Worm (Caenorhabditis elegans) whole organism, mixed stage, embryonic: ENCODE data around the gene pks-1.

ENCODE experiments used
- M03D4.4 ChIP-seq: sonication (generic microtip); optimal IDR thresholded peaks from 2 replicates; lab custom pipeline; 2017; ENCODE audit warnings: mild to moderate bottlenecking, missing genetic modification characterization, missing compliant biosample characterization
- blmp-1 ChIP-seq: fragments of 150-350 bp; optimal IDR thresholded peaks from 2 replicates; lab custom pipeline; 2014; ENCODE audit warnings: missing biosample characterization, missing genetic modification characterization
- ceh-39 ChIP-seq: fragments of 150-350 bp; optimal IDR thresholded peaks from 2 replicates; lab custom pipeline; 2014; ENCODE audit warnings: missing biosample characterization, missing genetic modification characterization
- ceh-43 ChIP-seq: fragments of 200-800 bp; sonication (Bioruptor generic); optimal IDR thresholded peaks from 2 replicates; lab custom pipeline; 2018; ENCODE audit warnings: mild to moderate bottlenecking, missing genetic modification characterization, moderate library complexity, missing compliant biosample characterization
- ceh-83 ChIP-seq: fragments of 200-800 bp; sonication (Bioruptor generic); optimal IDR thresholded peaks from 2 replicates; lab custom pipeline; 2018; ENCODE audit warnings: mild to moderate bottlenecking, missing genetic modification characterization, missing compliant biosample characterization
- ces-1 ChIP-seq: fragments of 150-350 bp; optimal IDR thresholded peaks from 2 replicates; lab custom pipeline; 2014; ENCODE audit warnings: missing biosample characterization, missing genetic modification reagents, missing genetic modification characterization
- elt-1 ChIP-seq: sonication (generic microtip); optimal IDR thresholded peaks from 2 replicates; lab custom pipeline; 2017; ENCODE audit warnings: missing genetic modification characterization, mild to moderate bottlenecking, missing compliant biosample characterization, antibody characterized with exemption, moderate library complexity, borderline replicate concordance; ENCODE audit not compliant: insufficient read depth
- flh-1 ChIP-seq: fragments of 200-800 bp; sonication (Bioruptor generic); optimal IDR thresholded peaks from 2 replicates; lab custom pipeline; 2018; ENCODE audit warnings: mild to moderate bottlenecking, missing genetic modification characterization, moderate library complexity, missing compliant biosample characterization
- ham-2 ChIP-seq: fragments of 200-800 bp; sonication (Bioruptor generic); optimal IDR thresholded peaks from 2 replicates; lab custom pipeline; 2018; ENCODE audit warnings: mild to moderate bottlenecking, missing genetic modification characterization, missing compliant biosample characterization
- hlh-1 ChIP-seq: fragments of 150-350 bp; optimal IDR thresholded peaks from 2 replicates; lab custom pipeline; 2014; ENCODE audit warnings: missing biosample characterization, missing genetic modification reagents, missing genetic modification characterization
- lin-13 ChIP-seq: fragments of 150-350 bp; optimal IDR thresholded peaks from 2 replicates; lab custom pipeline; 2014; ENCODE audit warnings: missing biosample characterization, missing genetic modification characterization
- lsy-2 ChIP-seq: fragments of 150-350 bp; optimal IDR thresholded peaks from 2 replicates; lab custom pipeline; 2014; ENCODE audit warnings: missing biosample characterization, missing genetic modification characterization
- nhr-12 ChIP-seq: fragments of 150-350 bp; optimal IDR thresholded peaks from 2 replicates; lab custom pipeline; 2014; ENCODE audit warnings: missing biosample characterization, missing genetic modification characterization
- nhr-2 ChIP-seq: fragments of 150-350 bp; optimal IDR thresholded peaks from 2 replicates; lab custom pipeline; 2014; ENCODE audit warnings: missing biosample characterization, missing genetic modification characterization
- nhr-28 ChIP-seq: fragments of 150-350 bp; optimal IDR thresholded peaks from 2 replicates; lab custom pipeline; 2014; ENCODE audit warnings: missing biosample characterization, missing genetic modification characterization
- nhr-76 ChIP-seq: sonication (generic microtip); optimal IDR thresholded peaks from 2 replicates; lab custom pipeline; 2017; ENCODE audit warnings: missing biosample characterization, missing genetic modification characterization
- snpc-4 ChIP-seq: fragments of 150-350 bp; optimal IDR thresholded peaks from 2 replicates; lab custom pipeline; 2014; ENCODE audit warnings: missing biosample characterization, missing genetic modification characterization
- sptf-1 ChIP-seq: sonication (generic microtip); optimal IDR thresholded peaks from 2 replicates; lab custom pipeline; 2017; ENCODE audit warnings: mild to moderate bottlenecking, missing genetic modification characterization, moderate library complexity, missing compliant biosample characterization

Gene pks-1

ce11 chrX:5485284-5485927 lies 71.8 kb downstream of the pks-1 start:
- no peak for TF ChIP-seq M03D4.4 (tag; lab: Kevin White, UChicago)
- peak; percentile 54 for TF ChIP-seq ceh-83 (GFP tag; lab: Kevin White, UChicago)
- TF ChIP-seq, all 35 proteins: peak for 1

ce11 chrX:5485931-5486537 lies 72.4 kb downstream of the pks-1 start, which contains the start of gene C25F6.1:
Gene C25F6.1, plus strand, starts transcription at chrX:5486487.
- TF ChIP-seq ces-1 (GFP tag; lab: Kevin White, UChicago) (peak; percentile 21), nhr-12 (tag; lab: Kevin White, UChicago) (no peak), ham-2 (no peak), hlh-1 (tag; lab: Kevin White, UChicago) (no peak), nhr-28 (tag; lab: Kevin White, UChicago) (no peak)
- TF ChIP-seq, all 35 proteins: peak for 1

- TF ChIP-seq blmp-1: peak; percentile 60
- no peak for TF ChIP-seq ceh-43 (GFP tag; lab: Kevin White, UChicago)
- no peak for TF ChIP-seq flh-1
- no peak for TF ChIP-seq nhr-28 (tag; lab: Kevin White, UChicago)
- peak; percentile 31 for TF ChIP-seq elt-1
- TF ChIP-seq snpc-4 (tag; lab: Kevin White, UChicago): no peak
- no peak for TF ChIP-seq sptf-1 (tag; lab: Kevin White, UChicago)
- TF ChIP-seq, all 35 proteins: peak for 2
Observed at ce11 chrX:5488867-5489266, 75.3 kb downstream of the pks-1 start.

ce11 chrX:5489538-5489937 lies 75.9 kb downstream of the pks-1 start, which contains the start of gene F55D1.1:
Gene F55D1.1, plus strand, starts transcription at chrX:5489838.
- TF ChIP-seq hlh-1 (tag; lab: Kevin White, UChicago): no peak
- no peak for TF ChIP-seq lsy-2 (tag; lab: Kevin White, UChicago)
- TF ChIP-seq nhr-2: no peak
- TF ChIP-seq ceh-39 (tag; lab: Kevin White, UChicago): no peak
- TF ChIP-seq nhr-76 (tag; lab: Kevin White, UChicago): no peak
- no peak for TF ChIP-seq blmp-1
- TF ChIP-seq ceh-83 (GFP tag; lab: Kevin White, UChicago): no peak
- no peak for TF ChIP-seq lin-13 (tag; lab: Kevin White, UChicago)
